Fruit fly (Drosophila melanogaster): ENCODE results near the gene Dr.

- TF ChIP-seq CG8478 (optimal IDR thresholded peaks at IDR 0.05), result no peak
- peak; percentile 58 to 72 for TF ChIP-seq CTCF (optimal IDR thresholded peaks at IDR 0.05)
These were observed 4.2 kb downstream of the Dr start for dm6 chr3R:29560418-29560817.
